Fruit fly (Drosophila melanogaster) whole organism, prepupa: ENCODE measurements around the gene CSN8.
A peak's percentile ranks its signal among the peaks of the same experiment; 100 is the strongest.

Experiments used
- Blimp-1 ChIP-seq: fragments of 200-800 bp; sonication (Bioruptor generic); optimal IDR thresholded peaks from 3 replicates; lab custom pipeline; 2017; ENCODE audit warnings: missing biosample characterization, missing genetic modification characterization, mild to moderate bottlenecking, moderate library complexity, missing genetic modification reagents
- CG10631 ChIP-seq: fragments of 200-800 bp; sonication (Bioruptor generic); optimal IDR thresholded peaks from 2 replicates; lab custom pipeline; 2016; ENCODE audit warnings: missing biosample characterization, missing genetic modification characterization
- CG11294 ChIP-seq: fragments of 200-800 bp; sonication (Bioruptor generic); IDR thresholded peaks from 2 replicates; pipeline ENCODE4 v1.3.6; 2022; ENCODE audit warnings: missing biosample characterization, missing genetic modification characterization
- CG11762 ChIP-seq: fragments of 200-800 bp; sonication (Bioruptor generic); optimal IDR thresholded peaks from 3 replicates; lab custom pipeline; 2016; ENCODE audit warnings: missing biosample characterization, missing genetic modification characterization; ENCODE audit not compliant: insufficient read depth
- CG11902 ChIP-seq: fragments of 200-800 bp; sonication (Bioruptor generic); optimal IDR thresholded peaks from 3 replicates; lab custom pipeline; 2016; ENCODE audit warnings: missing biosample characterization, missing genetic modification characterization
- CG15336 ChIP-seq: fragments of 200-800 bp; sonication (Bioruptor generic); IDR thresholded peaks from 2 replicates; pipeline ENCODE4 v1.3.6; 2022; ENCODE audit warnings: missing biosample characterization, missing genetic modification characterization
- CG1621 ChIP-seq: fragments of 200-800 bp; sonication (Bioruptor generic); optimal IDR thresholded peaks from 3 replicates; lab custom pipeline; 2018; ENCODE audit warnings: missing biosample characterization, mild to moderate bottlenecking, missing genetic modification characterization
- CG3032 ChIP-seq: fragments of 200-800 bp; optimal IDR thresholded peaks from 2 replicates; lab custom pipeline; 2019; ENCODE audit warnings: missing biosample characterization, mild to moderate bottlenecking, missing genetic modification characterization, moderate library complexity
- CG31627 ChIP-seq: fragments of 200-800 bp; sonication (Bioruptor generic); optimal IDR thresholded peaks from 3 replicates; lab custom pipeline; 2016; ENCODE audit warnings: missing biosample characterization, missing genetic modification characterization
- CG32006 ChIP-seq: fragments of 200-800 bp; sonication (Bioruptor generic); optimal IDR thresholded peaks from 3 replicates; lab custom pipeline; 2017; ENCODE audit warnings: missing biosample characterization, mild to moderate bottlenecking, missing genetic modification characterization
- CG34406 ChIP-seq: fragments of 200-800 bp; sonication (Bioruptor generic); optimal IDR thresholded peaks from 3 replicates; lab custom pipeline; 2016; ENCODE audit warnings: missing biosample characterization, missing genetic modification characterization
- CG6163 ChIP-seq: fragments of 200-800 bp; sonication (Bioruptor generic); IDR thresholded peaks from 3 replicates; pipeline ENCODE4 v1.3.6; 2022; ENCODE audit warnings: missing biosample characterization, missing genetic modification characterization
- CG6276 ChIP-seq: fragments of 200-800 bp; sonication (Bioruptor generic); optimal IDR thresholded peaks from 2 replicates; lab custom pipeline; 2017; ENCODE audit warnings: missing biosample characterization, mild to moderate bottlenecking, missing genetic modification characterization
- CG6808 ChIP-seq: fragments of 200-800 bp; sonication (Bioruptor generic); optimal IDR thresholded peaks from 3 replicates; lab custom pipeline; 2017; ENCODE audit warnings: missing biosample characterization, missing genetic modification characterization, mild to moderate bottlenecking, moderate library complexity, missing genetic modification reagents
- CG8119 ChIP-seq: fragments of 200-800 bp; sonication (Bioruptor generic); IDR thresholded peaks from 3 replicates; pipeline ENCODE4 v1.3.6; 2022; ENCODE audit warnings: missing biosample characterization, missing genetic modification characterization
- CG8319 ChIP-seq: fragments of 200-800 bp; sonication (Bioruptor generic); optimal IDR thresholded peaks from 3 replicates; lab custom pipeline; 2016; ENCODE audit warnings: missing biosample characterization, missing genetic modification characterization
- CG9139 ChIP-seq: fragments of 200-800 bp; sonication (Bioruptor generic); optimal IDR thresholded peaks from 3 replicates; lab custom pipeline; 2017; ENCODE audit warnings: missing biosample characterization, mild to moderate bottlenecking, missing genetic modification characterization
- Eip78C ChIP-seq: fragments of 200-800 bp; sonication (Bioruptor generic); peaks from one replicate; lab custom pipeline; 2016; ENCODE audit warnings: missing biosample characterization, missing genetic modification characterization
- Eip93F ChIP-seq: fragments of 200-800 bp; sonication (Bioruptor generic); optimal IDR thresholded peaks from 2 replicates; lab custom pipeline; 2016; ENCODE audit warnings: missing biosample characterization, mild to moderate bottlenecking, missing genetic modification characterization
- Ets21C ChIP-seq: fragments of 200-800 bp; sonication (Bioruptor generic); optimal IDR thresholded peaks from 3 replicates; lab custom pipeline; 2016; ENCODE audit warnings: missing biosample characterization, missing genetic modification characterization
- Ets96B ChIP-seq: fragments of 200-800 bp; optimal IDR thresholded peaks from 2 replicates; lab custom pipeline; 2019; ENCODE audit warnings: missing biosample characterization, mild to moderate bottlenecking, missing genetic modification characterization, moderate library complexity
- Gug ChIP-seq: fragments of 200-800 bp; sonication (Bioruptor generic); IDR thresholded peaks from 2 replicates; pipeline ENCODE4 v1.3.6; 2022; ENCODE audit warnings: missing biosample characterization, missing genetic modification characterization
- Hr38 ChIP-seq: sonication (Bioruptor generic); optimal IDR thresholded peaks from 2 replicates; lab custom pipeline; 2016; ENCODE audit warnings: missing biosample characterization, missing genetic modification characterization
- Lpt ChIP-seq: fragments of 200-800 bp; sonication (Bioruptor generic); optimal IDR thresholded peaks from 3 replicates; lab custom pipeline; 2016; ENCODE audit warnings: missing biosample characterization, missing genetic modification characterization
- OdsH ChIP-seq: fragments of 200-800 bp; sonication (Bioruptor generic); optimal IDR thresholded peaks from 3 replicates; lab custom pipeline; 2016; ENCODE audit warnings: missing biosample characterization, missing genetic modification characterization
- Smox ChIP-seq: fragments of 200-800 bp; sonication (Bioruptor generic); optimal IDR thresholded peaks from 3 replicates; lab custom pipeline; 2016; ENCODE audit warnings: missing biosample characterization, missing genetic modification characterization
- Sox14 ChIP-seq: fragments of 200-800 bp; sonication (Bioruptor generic); optimal IDR thresholded peaks from 3 replicates; lab custom pipeline; 2016; ENCODE audit warnings: missing biosample characterization, missing genetic modification characterization
- Sox15 ChIP-seq: fragments of 200-800 bp; sonication (Bioruptor generic); optimal IDR thresholded peaks from 3 replicates; lab custom pipeline; 2016; ENCODE audit warnings: missing biosample characterization, missing genetic modification characterization
- achi ChIP-seq: fragments of 200-800 bp; sonication (Bioruptor generic); optimal IDR thresholded peaks from 3 replicates; lab custom pipeline; 2016; ENCODE audit warnings: missing biosample characterization, missing genetic modification characterization
- acj6 ChIP-seq: fragments of 200-800 bp; sonication (Bioruptor generic); optimal IDR thresholded peaks from 3 replicates; lab custom pipeline; 2016; ENCODE audit warnings: missing biosample characterization, missing genetic modification characterization
- cyc ChIP-seq: fragments of 200-800 bp; sonication (Bioruptor generic); optimal IDR thresholded peaks from 3 replicates; lab custom pipeline; 2016; ENCODE audit warnings: missing biosample characterization, missing genetic modification characterization
- dsx ChIP-seq: fragments of 200-800 bp; optimal IDR thresholded peaks from 3 replicates; lab custom pipeline; 2019; ENCODE audit warnings: missing biosample characterization, mild to moderate bottlenecking, missing genetic modification characterization, moderate library complexity; ENCODE audit not compliant: poor library complexity, severe bottlenecking
- eg ChIP-seq: fragments of 200-800 bp; sonication (Bioruptor generic); IDR thresholded peaks from 3 replicates; pipeline ENCODE4 v1.3.6; 2022; ENCODE audit warnings: missing biosample characterization, missing genetic modification characterization
- esn ChIP-seq: fragments of 200-800 bp; sonication (Bioruptor generic); optimal IDR thresholded peaks from 2 replicates; lab custom pipeline; 2016; ENCODE audit warnings: missing biosample characterization, mild to moderate bottlenecking, missing genetic modification characterization, moderate library complexity
- fd59A ChIP-seq: fragments of 200-800 bp; sonication (Bioruptor generic); optimal IDR thresholded peaks from 2 replicates; lab custom pipeline; 2017; ENCODE audit warnings: missing biosample characterization, mild to moderate bottlenecking, missing genetic modification characterization, missing genetic modification reagents
- fd85E ChIP-seq: fragments of 200-800 bp; sonication (Bioruptor generic); optimal IDR thresholded peaks from 3 replicates; lab custom pipeline; 2016; ENCODE audit warnings: missing biosample characterization, missing genetic modification characterization
- net ChIP-seq: fragments of 200-800 bp; sonication (Bioruptor generic); optimal IDR thresholded peaks from 3 replicates; lab custom pipeline; 2016; ENCODE audit warnings: missing biosample characterization, missing genetic modification characterization
- pdm3 ChIP-seq: fragments of 200-800 bp; sonication (Bioruptor generic); optimal IDR thresholded peaks from 3 replicates; lab custom pipeline; 2016; ENCODE audit warnings: missing biosample characterization, missing genetic modification characterization
- salr ChIP-seq, 2 experiments: fragments of 200-800 bp; sonication (Bioruptor generic); optimal IDR thresholded peaks; 3 replicates each; lab custom pipeline; 2016 to 2018; ENCODE audit warnings: missing biosample characterization in 2 of 2, missing genetic modification characterization in 2 of 2, mild to moderate bottlenecking in 1 of 2
- spab ChIP-seq: fragments of 200-800 bp; sonication (Bioruptor generic); optimal IDR thresholded peaks from 2 replicates; lab custom pipeline; 2017; ENCODE audit warnings: missing biosample characterization, mild to moderate bottlenecking, missing genetic modification characterization, missing genetic modification reagents
- svp ChIP-seq: fragments of 200-800 bp; sonication (Bioruptor generic); peaks from one replicate; lab custom pipeline; 2016; ENCODE audit warnings: missing biosample characterization, missing genetic modification characterization
- vri ChIP-seq: fragments of 200-800 bp; sonication (Bioruptor generic); optimal IDR thresholded peaks from 3 replicates; lab custom pipeline; 2016; ENCODE audit warnings: missing biosample characterization, mild to moderate bottlenecking, missing genetic modification characterization

Gene CSN8

dm6 chr2L:8370364-8371326, 6.0 kb downstream of the CSN8 start, which contains the start of gene CG17292 (continued):
- TF ChIP-seq Ets96B (tag; lab: Kevin White, UChicago), result no peak
- no peak for TF ChIP-seq esn (GFP tag; lab: Kevin White, UChicago)
- TF ChIP-seq cyc (GFP tag; lab: Kevin White, UChicago), result no peak
- no peak for TF ChIP-seq fd85E (GFP tag; lab: Kevin White, UChicago)
- TF ChIP-seq salr (GFP tag; optimal IDR thresholded peaks at IDR 0.05; lab: Kevin White, UChicago), result no peak
- no peak for TF ChIP-seq CG11294 (GFP tag; lab: Robert Waterston, UW)
- TF ChIP-seq fd59A (GFP tag; lab: Kevin White, UChicago), result no peak
- TF ChIP-seq Gug (GFP tag; lab: Robert Waterston, UW), result no peak
- no peak for TF ChIP-seq CG11902 (GFP tag; lab: Kevin White, UChicago)
- no peak for TF ChIP-seq Sox14 (GFP tag; lab: Kevin White, UChicago)
- peak; percentile 35 for TF ChIP-seq achi
- no peak for TF ChIP-seq CG9139 (GFP tag; lab: Kevin White, UChicago)
- TF ChIP-seq CG10631 (GFP tag; lab: Kevin White, UChicago), result no peak
- peak; percentile 21 for TF ChIP-seq CG3032 (tag; lab: Kevin White, UChicago)
- peak; percentile 47 for TF ChIP-seq CG1621 (tag; lab: Kevin White, UChicago)
- no peak for TF ChIP-seq net (GFP tag; lab: Kevin White, UChicago)
- TF ChIP-seq CG31627 (GFP tag; lab: Kevin White, UChicago), result no peak
- TF ChIP-seq CG15336, result peak; percentile 43; the same call in 1 of the 2 replicates
- no peak for TF ChIP-seq pdm3 (GFP tag; lab: Kevin White, UChicago)

- no peak for TF ChIP-seq CG8319 (GFP tag; lab: Kevin White, UChicago)
- TF ChIP-seq CG15336, result peak; percentile 48
- peak; percentile 15 for TF ChIP-seq dsx
- TF ChIP-seq Eip93F (GFP tag; lab: Kevin White, UChicago), result no peak
- no peak for TF ChIP-seq CG11762 (GFP tag; lab: Kevin White, UChicago)
- TF ChIP-seq fd59A (GFP tag; lab: Kevin White, UChicago), result no peak
- no peak for TF ChIP-seq spab (GFP tag; lab: Kevin White, UChicago)
- TF ChIP-seq Lpt, result no peak
- peak; percentile 16 for TF ChIP-seq OdsH (GFP tag; lab: Kevin White, UChicago)
- TF ChIP-seq Eip78C, result peak; percentile 61
- peak; percentile 14 for TF ChIP-seq CG6276
- no peak for TF ChIP-seq Ets21C
- no peak for TF ChIP-seq Ets96B (tag; lab: Kevin White, UChicago)
- TF ChIP-seq CG32006 (GFP tag; lab: Kevin White, UChicago), result peak; percentile 56
- no peak for TF ChIP-seq CG3032 (tag; lab: Kevin White, UChicago)
- no peak for TF ChIP-seq Smox (GFP tag; lab: Kevin White, UChicago)
- TF ChIP-seq Gug (GFP tag; lab: Robert Waterston, UW), result no peak
- TF ChIP-seq svp (GFP tag; lab: Kevin White, UChicago), result no peak
- TF ChIP-seq cyc (GFP tag; lab: Kevin White, UChicago), result no peak
- peak; percentile 39 for TF ChIP-seq achi
- TF ChIP-seq CG8119 (GFP tag; lab: Robert Waterston, UW), result peak; percentile 41; the same call in 1 of the 3 replicates
- TF ChIP-seq CG11294 (GFP tag; lab: Robert Waterston, UW), result no peak
- no peak for TF ChIP-seq Sox15 (GFP tag; lab: Kevin White, UChicago)
- TF ChIP-seq pdm3 (GFP tag; lab: Kevin White, UChicago), result no peak
- TF ChIP-seq net (GFP tag; lab: Kevin White, UChicago), result no peak
- TF ChIP-seq Hr38, result no peak
- TF ChIP-seq vri (GFP tag; lab: Kevin White, UChicago), result no peak
- no peak for TF ChIP-seq CG6808 (GFP tag; lab: Kevin White, UChicago)
- no peak for TF ChIP-seq CG6163
- TF ChIP-seq salr (GFP tag; optimal IDR thresholded peaks at IDR 0.05; lab: Kevin White, UChicago), result no peak
- TF ChIP-seq Blimp-1 (GFP tag; lab: Kevin White, UChicago), result no peak
- TF ChIP-seq CG34406 (GFP tag; lab: Kevin White, UChicago), result no peak
- TF ChIP-seq eg (GFP tag; lab: Robert Waterston, UW), result no peak
- TF ChIP-seq acj6, result peak; percentile 40
These were observed 6.8 kb downstream of the CSN8 start for dm6 chr2L:8371354-8371937.
